Worm (Caenorhabditis elegans): ENCODE measurements around the gene F28A10.7.

ce11 chrII:848519-848918 lies 3.0 kb upstream of the F28A10.7 start, which contains the start of the genes acdh-9 and F28A10.13:
- TF ChIP-seq unc-39 (tag; optimal IDR thresholded peaks at IDR 0.05), result no peak
- peak in 1 of 2 experiments; percentile 61 for TF ChIP-seq lsy-2 (tag; optimal IDR thresholded peaks at IDR 0.05)
- no peak for TF ChIP-seq egl-27 (tag; optimal IDR thresholded peaks at IDR 0.05)
- no peak for TF ChIP-seq nhr-77 (tag; optimal IDR thresholded peaks at IDR 0.05)
- TF ChIP-seq nhr-11 (tag; optimal IDR thresholded peaks at IDR 0.05), result no peak
- TF ChIP-seq zag-1 (tag; optimal IDR thresholded peaks at IDR 0.05), result no peak
- TF ChIP-seq blmp-1 (tag; optimal IDR thresholded peaks at IDR 0.05; ENCODE audit: insufficient read depth), result peak; percentile 20
